Worm (Caenorhabditis elegans) whole organism, young adult: ENCODE results near the gene Y41G9A.5.

Source experiments
- B0336.3 ChIP-seq: fragments of 200-800 bp; sonication (Bioruptor generic); IDR thresholded peaks from 2 replicates; pipeline ENCODE4 v1.3.6; 2022; ENCODE audit warnings: missing genetic modification characterization, missing compliant biosample characterization
- C06A6.2 ChIP-seq: fragments of 200-800 bp; sonication (Bioruptor generic); conservative IDR thresholded peaks from 2 replicates; pipeline ENCODE4 v1.3.6; 2022; ENCODE audit warnings: missing genetic modification characterization, missing compliant biosample characterization
- C17E4.6 ChIP-seq: fragments of 200-800 bp; sonication (Bioruptor generic); IDR thresholded peaks from 2 replicates; pipeline ENCODE4 v1.3.6; 2022; ENCODE audit warnings: missing genetic modification reagents, missing genetic modification characterization, missing compliant biosample characterization
- D2030.7 ChIP-seq: fragments of 200-800 bp; sonication (Bioruptor generic); IDR thresholded peaks from 2 replicates; pipeline ENCODE4 v1.3.6; 2022; ENCODE audit warnings: missing genetic modification reagents, missing genetic modification characterization, missing compliant biosample characterization
- F39B2.1 ChIP-seq: fragments of 200-800 bp; sonication (Bioruptor generic); IDR thresholded peaks from 2 replicates; pipeline ENCODE4 v1.3.6; 2022; ENCODE audit warnings: missing genetic modification reagents, missing genetic modification characterization, missing compliant biosample characterization
- F57C9.4 ChIP-seq: sonication (generic microtip); optimal IDR thresholded peaks from 2 replicates; lab custom pipeline; 2017; ENCODE audit warnings: mild to moderate bottlenecking, missing genetic modification characterization, missing compliant biosample characterization
- Y53G8AR.9 ChIP-seq: fragments of 200-800 bp; sonication (Bioruptor generic); conservative IDR thresholded peaks from 2 replicates; pipeline ENCODE4 v1.3.6; 2022; ENCODE audit warnings: missing genetic modification reagents, missing genetic modification characterization, missing compliant biosample characterization
- Y56A3A.18 ChIP-seq: fragments of 200-800 bp; sonication (Bioruptor generic); IDR thresholded peaks from 2 replicates; pipeline ENCODE4 v1.3.6; 2022; ENCODE audit warnings: missing genetic modification reagents, missing genetic modification characterization, missing compliant biosample characterization
- Y79H2A.3 ChIP-seq: fragments of 200-800 bp; sonication (Bioruptor generic); conservative IDR thresholded peaks from 2 replicates; pipeline ENCODE4 v1.3.6; 2022; ENCODE audit warnings: missing genetic modification reagents, missing genetic modification characterization, missing compliant biosample characterization
- atf-7 ChIP-seq: sonication (generic microtip); optimal IDR thresholded peaks from 2 replicates; lab custom pipeline; 2017; ENCODE audit warnings: mild to moderate bottlenecking, missing genetic modification characterization, missing compliant biosample characterization
- athp-1 ChIP-seq: sonication (generic microtip); optimal IDR thresholded peaks from 2 replicates; lab custom pipeline; 2017; ENCODE audit warnings: mild to moderate bottlenecking, missing genetic modification characterization, missing compliant biosample characterization
- cebp-1 ChIP-seq, 2 experiments: fragments of 200-800 bp in 1 of 2; sonication (Bioruptor generic) in 1 of 2; sonication (generic microtip) in 1 of 2; IDR thresholded peaks in 1 of 2; optimal IDR thresholded peaks in 1 of 2; 2 replicates each; pipeline versions ENCODE4 v1.3.6 to Lab custom; 2017 to 2022; ENCODE audit warnings: missing compliant biosample characterization in 2 of 2, missing genetic modification characterization in 2 of 2, mild to moderate bottlenecking in 1 of 2, missing genetic modification reagents in 1 of 2, moderate library complexity in 1 of 2
- cebp-2 ChIP-seq: fragments of 200-800 bp; sonication (Bioruptor generic); IDR thresholded peaks from 2 replicates; pipeline ENCODE4 v1.3.6; 2022; ENCODE audit warnings: missing genetic modification characterization, missing compliant biosample characterization
- dox-1 ChIP-seq: fragments of 200-800 bp; sonication (Bioruptor generic); IDR thresholded peaks from 2 replicates; pipeline ENCODE4 v1.3.6; 2022; ENCODE audit warnings: missing genetic modification reagents, missing genetic modification characterization, missing compliant biosample characterization
- dpff-1 ChIP-seq: sonication (generic microtip); optimal IDR thresholded peaks from 2 replicates; lab custom pipeline; 2017; ENCODE audit warnings: mild to moderate bottlenecking, missing genetic modification characterization, missing compliant biosample characterization
- efl-1 ChIP-seq: fragments of 150-350 bp; optimal IDR thresholded peaks from 2 replicates; lab custom pipeline; 2014; ENCODE audit warnings: missing biosample characterization, missing genetic modification reagents, missing genetic modification characterization
- egl-44 ChIP-seq: fragments of 200-800 bp; sonication (Bioruptor generic); IDR thresholded peaks from 2 replicates; pipeline ENCODE4 v1.3.6; 2022; ENCODE audit warnings: missing genetic modification reagents, missing genetic modification characterization, missing compliant biosample characterization
- gei-17 ChIP-seq: fragments of 200-800 bp; sonication (Bioruptor generic); optimal IDR thresholded peaks from 2 replicates; lab custom pipeline; 2018; ENCODE audit warnings: mild to moderate bottlenecking, missing genetic modification characterization, missing compliant biosample characterization
- hlh-12 ChIP-seq: sonication (generic microtip); optimal IDR thresholded peaks from 2 replicates; lab custom pipeline; 2016; ENCODE audit warnings: missing genetic modification characterization, missing compliant biosample characterization
- hmg-20 ChIP-seq: fragments of 200-800 bp; sonication (Bioruptor generic); IDR thresholded peaks from 2 replicates; pipeline ENCODE4 v1.3.6; 2022; ENCODE audit warnings: missing genetic modification reagents, missing genetic modification characterization, missing compliant biosample characterization
- let-607 ChIP-seq, 2 experiments: fragments of 200-800 bp in 1 of 2; sonication (Bioruptor generic) in 1 of 2; sonication (generic microtip) in 1 of 2; optimal IDR thresholded peaks; 2 replicates each; lab custom pipeline; 2016 to 2018; ENCODE audit warnings: mild to moderate bottlenecking in 2 of 2, missing compliant biosample characterization in 2 of 2, missing genetic modification characterization in 2 of 2, moderate library complexity in 2 of 2, missing genotype in 1 of 2
- lin-26 ChIP-seq: fragments of 200-800 bp; sonication (Bioruptor generic); IDR thresholded peaks from 2 replicates; pipeline ENCODE4 v1.3.6; 2022; ENCODE audit warnings: missing genetic modification reagents, missing genetic modification characterization, missing compliant biosample characterization
- lin-35 ChIP-seq, 3 experiments: fragments of 150-350 bp in 2 of 3; sonication (generic microtip) in 1 of 3; optimal IDR thresholded peaks; 2 replicates each; lab custom pipeline; 2014 to 2018; ENCODE audit warnings: missing biosample characterization in 3 of 3, missing genetic modification characterization in 3 of 3, missing genetic modification reagents in 3 of 3
- lsy-27 ChIP-seq: sonication (generic microtip); optimal IDR thresholded peaks from 2 replicates; lab custom pipeline; 2017; ENCODE audit warnings: missing genetic modification characterization, mild to moderate bottlenecking, missing compliant biosample characterization, antibody characterized with exemption, missing genotype, borderline replicate concordance; ENCODE audit not compliant: insufficient read depth
- madf-10 ChIP-seq: sonication (generic microtip); optimal IDR thresholded peaks from 2 replicates; lab custom pipeline; 2016; ENCODE audit warnings: mild to moderate bottlenecking, missing genetic modification characterization, missing compliant biosample characterization
- mel-28 ChIP-seq: sonication (generic microtip); optimal IDR thresholded peaks from 2 replicates; lab custom pipeline; 2016; ENCODE audit warnings: borderline replicate concordance, mild to moderate bottlenecking, missing genetic modification characterization, missing compliant biosample characterization
- mes-4 ChIP-seq: sonication (generic microtip); optimal IDR thresholded peaks from 2 replicates; lab custom pipeline; 2016; ENCODE audit warnings: missing genotype, missing genetic modification characterization, missing compliant biosample characterization
- mxl-1 ChIP-seq: sonication (generic microtip); optimal IDR thresholded peaks from 2 replicates; lab custom pipeline; 2016; ENCODE audit warnings: missing genetic modification characterization, missing compliant biosample characterization
- nfyb-1 ChIP-seq: fragments of 200-800 bp; sonication (Bioruptor generic); IDR thresholded peaks from 2 replicates; pipeline ENCODE4 v1.3.6; 2022; ENCODE audit warnings: missing genetic modification reagents, missing genetic modification characterization, missing compliant biosample characterization
- nhr-80 ChIP-seq: sonication (generic microtip); optimal IDR thresholded peaks from 2 replicates; lab custom pipeline; 2016; ENCODE audit warnings: missing genetic modification characterization, missing compliant biosample characterization
- nhr-90 ChIP-seq: sonication (generic microtip); optimal IDR thresholded peaks from 2 replicates; lab custom pipeline; 2016; ENCODE audit warnings: missing genotype, mild to moderate bottlenecking, missing genetic modification characterization, missing compliant biosample characterization
- pbrm-1 ChIP-seq: fragments of 200-800 bp; sonication (Bioruptor generic); IDR thresholded peaks from 2 replicates; pipeline ENCODE4 v1.3.6; 2022; ENCODE audit warnings: missing genetic modification reagents, missing genetic modification characterization, missing compliant biosample characterization
- rcor-1 ChIP-seq: fragments of 200-800 bp; sonication (Bioruptor generic); IDR thresholded peaks from 2 replicates; pipeline ENCODE4 v1.3.6; 2022; ENCODE audit warnings: missing genetic modification reagents, missing genetic modification characterization, missing compliant biosample characterization
- rec-8 ChIP-seq, 2 experiments: sonication (generic microtip); optimal IDR thresholded peaks; 2 replicates each; lab custom pipeline; 2016; ENCODE audit warnings: mild to moderate bottlenecking in 2 of 2, missing genetic modification characterization in 2 of 2, missing genetic modification reagents in 2 of 2, missing genotype in 2 of 2, missing biosample characterization in 1 of 2, missing compliant biosample characterization in 1 of 2, moderate library complexity in 1 of 2
- rpc-1 ChIP-seq, 2 experiments: fragments of 150-350 bp in 1 of 2; sonication (generic microtip) in 1 of 2; optimal IDR thresholded peaks; 2 replicates each; lab custom pipeline; 2014 to 2018; ENCODE audit warnings: missing biosample characterization in 1 of 2, missing genetic modification characterization in 1 of 2, missing genetic modification reagents in 1 of 2, missing genotype in 1 of 2
- sdz-38 ChIP-seq: sonication (generic microtip); optimal IDR thresholded peaks from 2 replicates; lab custom pipeline; 2016; ENCODE audit warnings: missing genotype, missing genetic modification characterization, missing compliant biosample characterization
- sea-2 ChIP-seq: fragments of 200-800 bp; sonication (Bioruptor generic); IDR thresholded peaks from 2 replicates; pipeline ENCODE4 v1.3.6; 2022; ENCODE audit warnings: missing genetic modification characterization, missing compliant biosample characterization
- xnd-1 ChIP-seq: sonication (generic microtip); optimal IDR thresholded peaks from 2 replicates; lab custom pipeline; 2016; ENCODE audit warnings: missing genotype, missing genetic modification reagents, missing genetic modification characterization, missing compliant biosample characterization
- ztf-22 ChIP-seq: fragments of 200-800 bp; sonication (Bioruptor generic); optimal IDR thresholded peaks from 2 replicates; lab custom pipeline; 2018; ENCODE audit warnings: mild to moderate bottlenecking, missing genetic modification characterization, moderate library complexity, missing compliant biosample characterization
- ztf-25 ChIP-seq: fragments of 200-800 bp; sonication (Bioruptor generic); IDR thresholded peaks from 2 replicates; pipeline ENCODE4 v1.3.6; 2022; ENCODE audit warnings: missing genetic modification reagents, missing genetic modification characterization, missing compliant biosample characterization
- ztf-28 ChIP-seq: fragments of 200-800 bp; sonication (Bioruptor generic); IDR thresholded peaks from 2 replicates; pipeline ENCODE4 v1.3.6; 2022; ENCODE audit warnings: missing genetic modification reagents, missing genetic modification characterization, missing compliant biosample characterization
- ztf-3 ChIP-seq: fragments of 200-800 bp; sonication (Bioruptor generic); optimal IDR thresholded peaks from 2 replicates; lab custom pipeline; 2018; ENCODE audit warnings: mild to moderate bottlenecking, missing genetic modification characterization, missing compliant biosample characterization

The Y41G9A.5 gene

DNA sequence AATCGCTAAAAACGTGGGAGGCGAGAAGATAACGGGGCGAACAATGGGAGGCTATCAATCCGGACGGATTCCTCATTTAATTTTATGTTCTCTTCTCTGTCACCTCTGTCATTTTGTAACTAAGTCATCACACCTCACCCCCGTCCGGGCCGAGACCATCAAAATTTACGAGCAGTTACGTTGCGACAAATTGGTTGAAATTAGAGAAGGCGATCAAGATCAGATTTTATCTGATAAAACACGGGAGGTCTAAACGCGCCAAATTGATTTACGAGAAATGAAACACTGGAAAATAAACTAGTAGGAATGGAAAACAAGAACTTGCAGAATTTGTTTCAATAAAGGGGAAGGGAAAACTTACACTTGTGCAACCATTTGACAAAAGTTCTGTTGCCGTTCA lies 18.4 kb upstream of the Y41G9A.5 start:
- TF ChIP-seq nhr-90 (no peak), sea-2 (GFP tag; lab: Robert Waterston, UW) (no peak), F57C9.4 (tag; lab: Kevin White, UChicago) (no peak), rcor-1 (GFP tag; lab: Robert Waterston, UW) (no peak), F39B2.1 (no peak), mxl-1 (tag; lab: Kevin White, UChicago) (no peak)

DNA sequence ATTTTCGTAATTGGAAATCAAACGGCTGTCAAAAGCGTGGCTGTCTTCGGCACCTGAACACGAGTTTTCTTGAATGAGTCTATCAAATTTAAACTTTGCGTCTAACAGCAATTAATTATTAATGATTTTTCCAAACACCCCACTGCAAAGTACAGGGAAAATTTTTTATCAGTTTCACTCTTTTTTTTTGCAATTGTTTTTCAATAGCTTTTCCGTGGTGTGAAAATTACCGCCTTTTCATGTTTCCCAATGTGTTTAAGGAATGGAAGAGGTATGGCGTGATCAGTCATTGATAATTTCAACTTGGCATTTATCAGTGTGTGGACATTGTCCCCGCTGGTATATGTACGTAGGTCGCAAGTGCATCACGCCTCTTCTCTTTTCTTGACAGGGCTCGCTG lies 14.6 kb upstream of the Y41G9A.5 start:
- TF ChIP-seq atf-7 (tag; lab: Kevin White, UChicago) (peak; percentile 13), pbrm-1 (0 out of 2 replicates have a peak, but pooled peaks have one; percentile 15), ztf-28 (GFP tag; lab: Robert Waterston, UW) (no peak), C17E4.6 (no peak), Y79H2A.3 (no peak), sdz-38 (tag; lab: Kevin White, UChicago) (no peak), ztf-25 (GFP tag; lab: Robert Waterston, UW) (no peak), mes-4 (tag; lab: Kevin White, UChicago) (no peak), Y56A3A.18 (GFP tag; lab: Robert Waterston, UW) (0 out of 2 replicates have a peak, but pooled peaks have one; percentile 8), athp-1 (no peak), rpc-1 (optimal IDR thresholded peaks at IDR 0.05; lab: Kevin White, UChicago) (no peak), rpc-1 (tag; optimal IDR thresholded peaks at IDR 0.05; lab: Kevin White, UChicago) (no peak), ztf-3 (no peak), mel-28 (tag; lab: Kevin White, UChicago) (no peak), madf-10 (tag; lab: Kevin White, UChicago) (no peak), Y53G8AR.9 (no peak), B0336.3 (GFP tag; lab: Robert Waterston, UW) (0 out of 2 replicates have a peak, but pooled peaks have one; percentile 39), C06A6.2 (GFP tag; lab: Robert Waterston, UW) (no peak), dpff-1 (tag; lab: Kevin White, UChicago) (no peak), rec-8 (tag; optimal IDR thresholded peaks at IDR 0.05; lab: Kevin White, UChicago) (no peak), D2030.7 (no peak), lsy-27 (tag; lab: Kevin White, UChicago) (no peak), hlh-12 (tag; lab: Kevin White, UChicago) (no peak), lin-35 (GFP tag; optimal IDR thresholded peaks at IDR 0.05; lab: Kevin White, UChicago) (no peak), efl-1 (GFP tag; lab: Kevin White, UChicago) (no peak), ztf-22 (peak; percentile 4), let-607 (tag; optimal IDR thresholded peaks at IDR 0.05; lab: Kevin White, UChicago) (peak; percentile 49 to 53), dox-1 (GFP tag; lab: Robert Waterston, UW) (peak; percentile 58), gei-17 (no peak), xnd-1 (tag; lab: Kevin White, UChicago) (no peak), cebp-1 (GFP tag; IDR thresholded peaks at IDR 0.05; lab: Robert Waterston, UW) (peak; percentile 46; the same call in 1 of the 2 replicates), cebp-1 (tag; optimal IDR thresholded peaks at IDR 0.05; lab: Kevin White, UChicago) (no peak), hmg-20 (GFP tag; lab: Robert Waterston, UW) (no peak), lin-26 (GFP tag; lab: Robert Waterston, UW) (no peak), cebp-2 (GFP tag; lab: Robert Waterston, UW) (no peak), nfyb-1 (GFP tag; lab: Robert Waterston, UW) (no peak), nhr-80 (peak; percentile 89), egl-44 (GFP tag; lab: Robert Waterston, UW) (no peak)
